Fruit fly (Drosophila melanogaster) whole organism, adult: ENCODE measurements around the gene mtsh.

Source experiments
- CG11617 ChIP-seq: fragments of 200-800 bp; sonication (Bioruptor generic); optimal IDR thresholded peaks from 2 replicates; lab custom pipeline; 2017; ENCODE audit warnings: mild to moderate bottlenecking, missing biosample characterization, missing genetic modification reagents, missing genetic modification characterization
- CG12768 ChIP-seq: fragments of 200-800 bp; sonication (Bioruptor generic); optimal IDR thresholded peaks from 2 replicates; lab custom pipeline; 2017; ENCODE audit warnings: missing biosample characterization, missing genetic modification characterization, mild to moderate bottlenecking, moderate library complexity, missing genetic modification reagents
- CG14711 ChIP-seq: fragments of 200-800 bp; sonication (Bioruptor generic); optimal IDR thresholded peaks from 2 replicates; lab custom pipeline; 2018; ENCODE audit warnings: missing biosample characterization, mild to moderate bottlenecking, missing genetic modification characterization, moderate library complexity
- CG1620 ChIP-seq: fragments of 200-800 bp; sonication (Bioruptor generic); optimal IDR thresholded peaks from 2 replicates; lab custom pipeline; 2016; ENCODE audit warnings: missing biosample characterization, missing genetic modification characterization
- CG33017 ChIP-seq: fragments of 200-800 bp; sonication (Bioruptor generic); optimal IDR thresholded peaks from 2 replicates; lab custom pipeline; 2018; ENCODE audit warnings: missing biosample characterization, mild to moderate bottlenecking, missing genetic modification characterization, moderate library complexity
- CG5204 ChIP-seq: fragments of 200-800 bp; sonication (Bioruptor generic); optimal IDR thresholded peaks from 2 replicates; lab custom pipeline; 2016; ENCODE audit warnings: missing biosample characterization, missing genetic modification characterization
- CG7045 ChIP-seq: fragments of 200-800 bp; sonication (Bioruptor generic); optimal IDR thresholded peaks from 2 replicates; lab custom pipeline; 2017; ENCODE audit warnings: missing biosample characterization, mild to moderate bottlenecking, missing genetic modification characterization
- CG7101 ChIP-seq: fragments of 200-800 bp; sonication (Bioruptor generic); optimal IDR thresholded peaks from 2 replicates; lab custom pipeline; 2018; ENCODE audit warnings: missing biosample characterization, mild to moderate bottlenecking, missing genetic modification characterization, moderate library complexity
- Clk ChIP-seq: fragments of 200-800 bp; sonication (Bioruptor generic); optimal IDR thresholded peaks from 2 replicates; lab custom pipeline; 2017; ENCODE audit warnings: missing biosample characterization, missing genetic modification characterization
- Crg-1 ChIP-seq: fragments of 200-800 bp; sonication (Bioruptor generic); optimal IDR thresholded peaks from 2 replicates; lab custom pipeline; 2016; ENCODE audit warnings: missing biosample characterization, missing genetic modification characterization
- Hr96 ChIP-seq: fragments of 200-800 bp; sonication (Bioruptor generic); optimal IDR thresholded peaks from 2 replicates; lab custom pipeline; 2016; ENCODE audit warnings: missing biosample characterization, missing genetic modification characterization
- Mnt ChIP-seq: fragments of 200-800 bp; sonication (Bioruptor generic); optimal IDR thresholded peaks from 2 replicates; lab custom pipeline; 2016; ENCODE audit warnings: missing biosample characterization, mild to moderate bottlenecking, missing genetic modification characterization
- bab1 ChIP-seq: fragments of 200-800 bp; sonication (Bioruptor generic); optimal IDR thresholded peaks from 3 replicates; lab custom pipeline; 2019; ENCODE audit warnings: missing biosample characterization, mild to moderate bottlenecking, missing genetic modification characterization, moderate library complexity
- cic ChIP-seq: fragments of 200-800 bp; sonication (Bioruptor generic); optimal IDR thresholded peaks from 2 replicates; lab custom pipeline; 2017; ENCODE audit warnings: missing biosample characterization, mild to moderate bottlenecking, missing genetic modification characterization, moderate library complexity
- cnc ChIP-seq, 2 experiments: fragments of >200 bp; optimal IDR thresholded peaks; 2 replicates each; lab custom pipeline; 2017
- kay ChIP-seq: fragments of 200-800 bp; sonication (Bioruptor generic); peaks from one replicate; lab custom pipeline; 2016; ENCODE audit warnings: missing biosample characterization, missing genetic modification characterization, borderline replicate concordance
- ovo ChIP-seq: fragments of 200-800 bp; sonication (Bioruptor generic); optimal IDR thresholded peaks from 2 replicates; lab custom pipeline; 2016; ENCODE audit warnings: missing biosample characterization, missing genetic modification characterization
- pad ChIP-seq: fragments of 200-800 bp; sonication (Bioruptor generic); optimal IDR thresholded peaks from 3 replicates; lab custom pipeline; 2017; ENCODE audit warnings: missing biosample characterization, missing genetic modification characterization, mild to moderate bottlenecking, moderate library complexity, missing genetic modification reagents
- tj ChIP-seq: fragments of 200-800 bp; sonication (Bioruptor generic); optimal IDR thresholded peaks from 3 replicates; lab custom pipeline; 2017; ENCODE audit warnings: missing biosample characterization, mild to moderate bottlenecking, missing genetic modification characterization, moderate library complexity
- toe ChIP-seq: fragments of 200-800 bp; sonication (Bioruptor generic); optimal IDR thresholded peaks from 2 replicates; lab custom pipeline; 2016; ENCODE audit warnings: missing biosample characterization, missing genetic modification characterization

The mtsh gene

DNA sequence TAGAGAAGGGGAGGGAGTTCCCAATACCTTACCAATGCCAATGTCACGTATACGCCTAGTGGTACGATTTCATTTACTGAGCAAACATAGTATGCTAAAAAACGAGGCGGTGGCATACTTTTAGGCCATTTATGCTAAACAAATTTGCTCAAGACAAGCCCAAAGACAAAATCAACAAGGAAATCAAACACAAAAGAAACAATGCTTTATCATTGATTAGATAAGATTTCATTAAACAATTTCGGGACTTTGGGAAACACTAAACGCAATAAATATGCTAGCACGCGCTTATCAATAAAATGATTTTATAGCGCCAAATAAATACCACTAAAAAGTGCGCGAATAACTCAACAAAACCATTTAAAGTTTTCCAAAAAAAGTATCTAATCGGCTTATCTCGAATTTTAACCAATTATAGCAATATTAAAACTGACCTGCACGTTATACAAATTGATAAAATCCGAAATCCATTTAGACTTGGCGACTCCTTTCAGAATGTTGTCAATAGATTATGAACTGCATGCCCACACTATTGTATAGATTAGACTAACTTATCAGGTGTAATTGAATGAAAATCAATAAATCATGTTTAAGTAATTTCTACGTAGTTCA lies 31.0 kb upstream of the mtsh start:
- TF ChIP-seq Hr96 = no peak
- peak; percentile 56 for TF ChIP-seq kay (GFP tag; lab: Kevin White, UChicago)
- TF ChIP-seq CG14711 (tag; lab: Kevin White, UChicago) = no peak

DNA sequence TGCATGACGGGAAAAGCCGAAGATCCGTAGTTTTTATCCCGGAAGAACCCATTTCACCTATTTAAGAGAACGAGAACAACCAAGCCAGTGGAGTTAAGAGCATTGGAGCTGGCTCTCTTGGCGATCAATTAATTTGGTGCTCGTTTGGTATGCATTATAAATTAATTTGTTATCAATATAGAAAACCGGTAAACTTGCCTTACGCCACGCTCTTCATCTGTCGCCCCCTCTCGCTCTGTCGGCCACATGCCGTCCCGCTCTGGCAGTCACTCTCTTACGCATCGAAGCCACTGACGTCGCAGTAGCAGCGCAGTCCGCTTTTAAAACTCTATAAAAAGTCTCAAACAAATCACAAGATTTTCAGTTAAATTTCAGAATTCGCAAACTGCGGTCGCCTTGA lies 26.6 kb upstream of the mtsh start, which contains the start of gene CG7778:
TSS of gene CG7778 (plus strand) at position 361 of the 400 bp plus-strand sequence.
- no peak for TF ChIP-seq CG7045 (GFP tag; lab: Kevin White, UChicago)
- no peak for TF ChIP-seq CG11617 (GFP tag; lab: Kevin White, UChicago)
- TF ChIP-seq CG14711 (tag; lab: Kevin White, UChicago) = no peak
- no peak for TF ChIP-seq CG7101
- no peak for TF ChIP-seq CG12768 (GFP tag; lab: Kevin White, UChicago)
- TF ChIP-seq tj = no peak
- no peak for TF ChIP-seq Clk
- TF ChIP-seq bab1 (GFP tag; lab: Kevin White, UChicago) = no peak
- no peak for TF ChIP-seq CG1620
- no peak for TF ChIP-seq Hr96
- TF ChIP-seq cnc (optimal IDR thresholded peaks at IDR 0.05; lab: Kevin White, UChicago) = no peak
- no peak for TF ChIP-seq CG33017 (tag; lab: Kevin White, UChicago)
- no peak for TF ChIP-seq Crg-1 (GFP tag; lab: Kevin White, UChicago)
- TF ChIP-seq cic (GFP tag; lab: Kevin White, UChicago) = no peak
- TF ChIP-seq CG5204 (GFP tag; lab: Kevin White, UChicago) = no peak
- TF ChIP-seq kay (GFP tag; lab: Kevin White, UChicago) = no peak

DNA sequence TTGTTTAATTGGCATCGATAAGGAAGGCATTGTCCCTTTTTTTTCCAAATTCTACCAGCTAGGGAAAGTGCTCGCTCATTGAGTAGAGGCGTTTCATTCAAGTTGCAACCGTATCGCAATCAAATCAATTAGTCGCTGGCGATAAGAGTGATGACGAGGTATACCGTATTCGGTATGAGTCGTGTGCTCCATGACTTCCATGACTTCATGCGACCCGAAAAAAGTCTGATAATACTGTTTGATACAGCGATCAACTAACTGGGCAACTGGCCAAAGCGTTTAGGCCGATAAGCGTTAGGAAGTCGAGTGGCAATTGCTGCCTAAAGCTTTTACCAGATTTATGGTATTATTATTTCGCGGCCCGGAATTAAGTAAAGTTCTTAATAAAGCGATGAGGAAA lies 24.8 kb upstream of the mtsh start:
- TF ChIP-seq toe (GFP tag; lab: Kevin White, UChicago) (no peak), cic (GFP tag; lab: Kevin White, UChicago) (peak; percentile 71)

DNA sequence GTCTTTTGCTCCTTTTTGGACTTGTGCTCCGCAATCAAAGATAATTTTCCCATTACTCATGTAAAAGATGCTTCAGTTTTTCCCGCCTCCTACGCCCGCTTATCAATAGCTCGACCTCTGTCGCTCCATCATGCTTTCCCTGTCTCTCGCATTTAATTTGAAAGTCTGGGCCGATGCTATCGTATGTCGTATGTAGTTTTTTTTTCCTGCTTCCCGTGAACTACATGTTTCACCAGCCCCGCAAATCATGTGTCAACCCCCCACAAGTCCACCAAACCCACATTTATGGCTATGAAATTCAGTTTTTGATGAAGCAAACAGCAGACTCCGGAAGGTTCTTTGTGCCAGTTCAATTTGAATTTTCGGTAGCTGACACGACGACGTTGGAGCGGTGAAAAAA lies 22.7 kb upstream of the mtsh start, which contains the start of gene CG14273:
TSS of gene CG14273 (plus strand) at position 301 of the 400 bp plus-strand sequence.
- no peak for TF ChIP-seq cnc (optimal IDR thresholded peaks at IDR 0.05; lab: Kevin White, UChicago)
- TF ChIP-seq CG33017 (tag; lab: Kevin White, UChicago) = no peak
- TF ChIP-seq bab1 (GFP tag; lab: Kevin White, UChicago) = no peak
- no peak for TF ChIP-seq CG14711 (tag; lab: Kevin White, UChicago)
- no peak for TF ChIP-seq Crg-1 (GFP tag; lab: Kevin White, UChicago)
- no peak for TF ChIP-seq pad (GFP tag; lab: Kevin White, UChicago)
- TF ChIP-seq cic (GFP tag; lab: Kevin White, UChicago) = no peak
- no peak for TF ChIP-seq toe (GFP tag; lab: Kevin White, UChicago)
- no peak for TF ChIP-seq CG5204 (GFP tag; lab: Kevin White, UChicago)
- no peak for TF ChIP-seq CG7045 (GFP tag; lab: Kevin White, UChicago)
- no peak for TF ChIP-seq ovo (GFP tag; lab: Kevin White, UChicago)
- no peak for TF ChIP-seq Mnt (GFP tag; lab: Kevin White, UChicago)
- no peak for TF ChIP-seq CG11617 (GFP tag; lab: Kevin White, UChicago)
- TF ChIP-seq tj = no peak
- TF ChIP-seq Hr96 = no peak
- TF ChIP-seq Clk = no peak
- TF ChIP-seq CG7101 = no peak
- no peak for TF ChIP-seq CG1620
- no peak for TF ChIP-seq CG12768 (GFP tag; lab: Kevin White, UChicago)
- TF ChIP-seq kay (GFP tag; lab: Kevin White, UChicago) = no peak

DNA sequence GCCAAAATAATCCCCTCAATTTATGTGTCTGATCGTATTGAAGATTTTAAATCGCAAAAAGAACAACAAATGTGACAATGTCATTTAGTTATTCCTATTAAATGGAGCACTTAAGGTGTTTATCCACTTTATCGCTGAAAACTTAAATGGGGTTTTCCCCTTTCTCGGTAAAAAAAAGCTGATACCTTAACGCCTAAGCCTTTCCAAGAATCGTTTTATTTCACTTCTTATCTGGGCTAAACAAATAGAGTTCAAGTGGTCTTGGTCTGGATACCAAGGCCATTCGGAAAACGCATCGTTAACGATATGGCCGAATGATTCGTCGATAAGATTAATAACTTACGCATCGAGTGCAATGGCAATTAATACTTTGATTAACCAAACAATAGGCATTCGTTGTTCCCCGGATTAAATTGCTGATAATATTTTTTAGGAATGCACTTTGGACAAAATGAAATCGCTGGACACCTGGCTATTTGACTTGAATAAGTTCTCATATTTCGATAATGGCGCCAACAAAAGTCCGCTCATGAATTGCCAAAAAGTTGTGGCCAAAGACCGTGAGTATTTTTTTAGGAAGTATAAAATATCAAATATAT lies 20.1 kb upstream of the mtsh start:
- TF ChIP-seq CG7045 (GFP tag; lab: Kevin White, UChicago) = no peak
- no peak for TF ChIP-seq cnc (optimal IDR thresholded peaks at IDR 0.05; lab: Kevin White, UChicago)
- no peak for TF ChIP-seq pad (GFP tag; lab: Kevin White, UChicago)
- no peak for TF ChIP-seq CG7101
- TF ChIP-seq cic (GFP tag; lab: Kevin White, UChicago) = no peak
- TF ChIP-seq CG12768 (GFP tag; lab: Kevin White, UChicago) = no peak
- TF ChIP-seq CG5204 (GFP tag; lab: Kevin White, UChicago) = no peak
- no peak for TF ChIP-seq Mnt (GFP tag; lab: Kevin White, UChicago)
- TF ChIP-seq CG11617 (GFP tag; lab: Kevin White, UChicago) = no peak
- no peak for TF ChIP-seq Clk
- no peak for TF ChIP-seq ovo (GFP tag; lab: Kevin White, UChicago)
- TF ChIP-seq Crg-1 (GFP tag; lab: Kevin White, UChicago) = no peak
- TF ChIP-seq bab1 (GFP tag; lab: Kevin White, UChicago) = no peak
- no peak for TF ChIP-seq CG14711 (tag; lab: Kevin White, UChicago)
- TF ChIP-seq Hr96 = no peak
- no peak for TF ChIP-seq toe (GFP tag; lab: Kevin White, UChicago)
- TF ChIP-seq kay (GFP tag; lab: Kevin White, UChicago) = no peak
- TF ChIP-seq CG33017 (tag; lab: Kevin White, UChicago) = no peak

DNA sequence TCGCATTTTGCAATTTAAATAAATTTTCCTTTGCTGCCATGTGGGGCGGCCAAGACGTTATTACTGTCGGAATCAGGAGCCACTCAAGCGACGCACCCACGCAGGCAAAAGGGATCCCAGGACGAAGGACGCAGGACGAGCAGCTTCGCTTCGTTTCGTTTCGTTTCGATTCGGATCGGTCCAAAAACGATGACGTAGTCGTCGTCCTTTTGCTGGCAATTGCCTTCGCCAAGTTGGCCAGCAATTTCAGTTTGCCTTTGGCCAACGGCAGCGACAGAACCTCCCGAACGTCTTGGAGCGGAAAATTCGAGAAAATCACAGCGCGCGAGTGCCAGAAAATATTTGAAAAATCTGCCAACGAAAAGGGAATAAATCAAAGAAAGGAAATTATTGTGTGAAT lies 18.3 kb upstream of the mtsh start, which contains the start of gene witty:
TSS of gene witty (plus strand) at position 249 of the 400 bp plus-strand sequence.
- TF ChIP-seq tj (no peak), toe (GFP tag; lab: Kevin White, UChicago) (no peak), ovo (GFP tag; lab: Kevin White, UChicago) (no peak), CG12768 (GFP tag; lab: Kevin White, UChicago) (no peak), cnc (optimal IDR thresholded peaks at IDR 0.05; lab: Kevin White, UChicago) (no peak), CG5204 (GFP tag; lab: Kevin White, UChicago) (no peak), CG14711 (tag; lab: Kevin White, UChicago) (no peak), Clk (no peak), cic (GFP tag; lab: Kevin White, UChicago) (no peak), Crg-1 (GFP tag; lab: Kevin White, UChicago) (no peak), kay (GFP tag; lab: Kevin White, UChicago) (no peak)
